Worm (Caenorhabditis elegans): ENCODE results near the gene F55G1.6.

ce11 chrIV:7428998-7429397 lies 44.3 kb upstream of the F55G1.6 start:
- TF ChIP-seq fos-1 (tag; optimal IDR thresholded peaks at IDR 0.05) (no peak), mab-9 (GFP tag; IDR thresholded peaks at IDR 0.05) (no peak), vab-15 (tag; optimal IDR thresholded peaks at IDR 0.05) (no peak), ztf-11 (tag; optimal IDR thresholded peaks at IDR 0.05) (no peak), elt-2 (tag; optimal IDR thresholded peaks at IDR 0.05) (no peak), ama-1 (optimal IDR thresholded peaks at IDR 0.05) (no peak), nhr-77 (tag; optimal IDR thresholded peaks at IDR 0.05) (no peak), C34B4.2 (tag; optimal IDR thresholded peaks at IDR 0.05) (no peak), mef-2 (tag; optimal IDR thresholded peaks at IDR 0.05) (no peak), ces-1 (GFP tag; optimal IDR thresholded peaks at IDR 0.05) (no peak)

Measured in whole organism, L1 larva.